Worm (Caenorhabditis elegans): ENCODE data around the gene prdx-2.

prdx-2 gene

ce11 chrII:5407548-5407947 is 29.6 kb downstream of the prdx-2 start, which contains the start of gene clec-141:
TSS of gene clec-141 (minus strand) at chrII:5407648.
- no peak for TF ChIP-seq zag-1 (tag; optimal IDR thresholded peaks at IDR 0.05)
- TF ChIP-seq skn-1 (tag; optimal IDR thresholded peaks at IDR 0.05): no peak
- TF ChIP-seq peb-1 (tag; optimal IDR thresholded peaks at IDR 0.05): no peak
- TF ChIP-seq ceh-16 (tag; optimal IDR thresholded peaks at IDR 0.05): no peak
- TF ChIP-seq snpc-4 (tag; optimal IDR thresholded peaks at IDR 0.05): no peak
- TF ChIP-seq ztf-11 (tag; optimal IDR thresholded peaks at IDR 0.05): no peak
- no peak for TF ChIP-seq mbf-1 (tag; optimal IDR thresholded peaks at IDR 0.05)
- TF ChIP-seq gmeb-1 (tag; optimal IDR thresholded peaks at IDR 0.05): no peak
- TF ChIP-seq ztf-1 (GFP tag; conservative IDR thresholded peaks at IDR 0.05): no peak
- TF ChIP-seq sma-3 (GFP tag; optimal IDR thresholded peaks at IDR 0.05): no peak
- no peak for TF ChIP-seq R02D3.7 (tag; optimal IDR thresholded peaks at IDR 0.05)
- no peak for TF ChIP-seq ZK546.5 (tag; optimal IDR thresholded peaks at IDR 0.05)

DNA sequence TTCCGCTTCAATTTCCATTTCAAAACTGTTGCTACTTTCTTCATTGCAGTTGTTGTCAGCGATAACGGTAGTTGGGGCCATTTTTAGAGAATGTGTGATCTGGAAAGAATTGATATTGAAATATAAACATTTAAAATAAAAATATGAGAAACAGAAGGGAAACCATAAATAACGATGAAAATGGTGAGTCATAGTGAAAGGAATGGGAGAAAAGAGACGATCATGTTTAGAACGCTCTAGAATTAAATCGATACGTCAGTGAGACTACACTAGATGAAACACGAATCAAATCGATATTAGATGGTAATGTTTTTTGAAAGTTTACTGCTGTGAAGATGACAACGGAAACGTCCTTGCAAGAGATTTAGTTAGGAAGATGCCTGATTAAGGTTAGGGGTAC is 30.9 kb downstream of the prdx-2 start, which contains the start of the genes EEED8.12 and EEED8.4:
Gene EEED8.12, minus strand, starts transcription at position 101 of the 400 bp plus-strand sequence.
Gene EEED8.4, plus strand, starts transcription at position 396 of the 400 bp plus-strand sequence.
- no peak for TF ChIP-seq dmd-4 (tag; optimal IDR thresholded peaks at IDR 0.05)

- TF ChIP-seq nhr-21 (tag; optimal IDR thresholded peaks at IDR 0.05) (no peak), nhr-10 (tag; optimal IDR thresholded peaks at IDR 0.05) (no peak), sma-9 (GFP tag; optimal IDR thresholded peaks at IDR 0.05) (no peak), sma-9 (tag; optimal IDR thresholded peaks at IDR 0.05) (no peak), mdl-1 (tag; optimal IDR thresholded peaks at IDR 0.05) (no peak), dmd-4 (tag; optimal IDR thresholded peaks at IDR 0.05) (no peak), mbf-1 (tag; optimal IDR thresholded peaks at IDR 0.05) (no peak), ztf-11 (tag; optimal IDR thresholded peaks at IDR 0.05) (no peak), elt-1 (tag; optimal IDR thresholded peaks at IDR 0.05) (no peak), F13H6.1 (tag; optimal IDR thresholded peaks at IDR 0.05) (no peak), lin-39 (tag; optimal IDR thresholded peaks at IDR 0.05) (no peak), nhr-25 (tag; optimal IDR thresholded peaks at IDR 0.05) (no peak), nhr-129 (tag; optimal IDR thresholded peaks at IDR 0.05) (no peak), blmp-1 (tag; optimal IDR thresholded peaks at IDR 0.05; ENCODE audit: insufficient read depth) (no peak)
These were observed 34.5 kb downstream of the prdx-2 start, which contains the start of the genes EEED8.13 and EEED8.18 for ce11 chrII:5412467-5412866. TSS of gene EEED8.13 (minus strand) at chrII:5412567. TSS of gene EEED8.18 (minus strand) at chrII:5412610.

ce11 chrII:5414040-5414439 is 36.0 kb downstream of the prdx-2 start, which contains the start of the genes EEED8.14 and EEED8.3:
TSS of gene EEED8.14 (minus strand) at chrII:5414052.
TSS of gene EEED8.3 (plus strand) at chrII:5414276.
- TF ChIP-seq nhr-25 (tag; optimal IDR thresholded peaks at IDR 0.05) (no peak), Y55F3AM.14 (GFP tag; optimal IDR thresholded peaks at IDR 0.05) (no peak), ztf-11 (tag; optimal IDR thresholded peaks at IDR 0.05) (no peak), nhr-21 (tag; optimal IDR thresholded peaks at IDR 0.05) (no peak), egl-27 (tag; optimal IDR thresholded peaks at IDR 0.05) (no peak), nhr-12 (tag; optimal IDR thresholded peaks at IDR 0.05) (no peak), dmd-4 (tag; optimal IDR thresholded peaks at IDR 0.05) (no peak), blmp-1 (tag; optimal IDR thresholded peaks at IDR 0.05; ENCODE audit: insufficient read depth) (no peak), sma-3 (GFP tag; optimal IDR thresholded peaks at IDR 0.05) (no peak), elt-1 (tag; optimal IDR thresholded peaks at IDR 0.05) (no peak), nhr-6 (tag; optimal IDR thresholded peaks at IDR 0.05) (no peak)

DNA sequence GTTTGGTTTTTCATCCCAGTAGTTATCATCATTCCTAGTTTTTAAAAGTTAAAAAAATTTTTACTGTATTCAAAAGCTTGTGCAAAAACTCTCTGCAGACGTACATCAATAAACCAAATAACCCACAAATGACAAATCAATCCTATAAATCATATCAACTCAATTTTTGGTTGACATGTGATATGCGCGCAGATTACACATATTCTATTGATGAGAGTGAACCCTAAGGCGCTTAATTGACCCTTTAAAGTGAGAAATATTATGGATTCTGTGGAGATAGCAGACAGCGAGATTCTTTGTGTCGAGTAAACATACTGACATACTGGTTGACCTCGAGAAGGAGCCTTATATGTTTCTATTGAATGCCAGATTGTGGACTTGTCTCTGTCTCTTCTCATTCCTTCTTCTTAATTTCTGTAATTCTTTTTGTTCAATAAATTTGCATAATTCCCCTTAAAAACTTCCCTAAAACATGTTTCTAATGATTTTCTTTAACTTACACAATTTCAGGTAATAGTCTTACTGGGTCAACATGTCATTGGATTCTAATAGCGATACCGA is 38.3 kb downstream of the prdx-2 start, which contains the start of gene EEED8.2:
Gene EEED8.2, plus strand, starts transcription at position 511 of the 561 bp plus-strand sequence.
- TF ChIP-seq nhr-11 (tag; optimal IDR thresholded peaks at IDR 0.05) (no peak), ceh-82 (tag; optimal IDR thresholded peaks at IDR 0.05) (no peak), lsy-2 (tag; optimal IDR thresholded peaks at IDR 0.05) (no peak), unc-55 (GFP tag; optimal IDR thresholded peaks at IDR 0.05) (no peak), mdl-1 (tag; optimal IDR thresholded peaks at IDR 0.05) (no peak), ztf-11 (tag; optimal IDR thresholded peaks at IDR 0.05) (no peak), ztf-1 (GFP tag; conservative IDR thresholded peaks at IDR 0.05) (no peak), gmeb-1 (tag; optimal IDR thresholded peaks at IDR 0.05) (no peak), egl-27 (tag; optimal IDR thresholded peaks at IDR 0.05) (no peak), ZK546.5 (tag; optimal IDR thresholded peaks at IDR 0.05) (no peak), C34F6.9 (tag; optimal IDR thresholded peaks at IDR 0.05) (no peak), Y55F3AM.14 (GFP tag; optimal IDR thresholded peaks at IDR 0.05) (no peak), unc-39 (tag; optimal IDR thresholded peaks at IDR 0.05) (no peak), zag-1 (tag; optimal IDR thresholded peaks at IDR 0.05) (no peak), sem-4 (tag; optimal IDR thresholded peaks at IDR 0.05) (no peak), nhr-6 (tag; optimal IDR thresholded peaks at IDR 0.05) (no peak), skn-1 (tag; optimal IDR thresholded peaks at IDR 0.05) (no peak)

Data from whole organism, L2 larva.